Fruit fly (Drosophila melanogaster) whole organism, embryonic: ENCODE measurements around the gene CG18171.

Experiments
- Abd-B ChIP-seq: fragments of 200-800 bp; sonication (Bioruptor generic); optimal IDR thresholded peaks from 2 replicates; lab custom pipeline; 2018; ENCODE audit warnings: missing biosample characterization, mild to moderate bottlenecking, missing genetic modification characterization, moderate library complexity
- Adf1 ChIP-seq: fragments of 200-800 bp; sonication (Bioruptor generic); IDR thresholded peaks from 2 replicates; pipeline ENCODE4 v1.3.6; 2022; ENCODE audit warnings: missing biosample characterization, missing genetic modification characterization
- Asciz ChIP-seq: fragments of 200-800 bp; sonication (Bioruptor generic); optimal IDR thresholded peaks from 2 replicates; lab custom pipeline; 2017; ENCODE audit warnings: missing biosample characterization, mild to moderate bottlenecking, missing genetic modification characterization, missing genetic modification reagents
- Atf6 ChIP-seq: fragments of 200-800 bp; sonication (Bioruptor generic); IDR thresholded peaks from 2 replicates; pipeline ENCODE4 v1.3.6; 2022; ENCODE audit warnings: missing biosample characterization, missing genetic modification characterization
- Awh ChIP-seq: fragments of 200-800 bp; sonication (Bioruptor generic); IDR thresholded peaks from 2 replicates; pipeline ENCODE4, ENCODE4 v1.3.6; 2022; ENCODE audit warnings: missing biosample characterization, missing genetic modification characterization
- CG10654 ChIP-seq: fragments of 200-800 bp; sonication (Bioruptor generic); optimal IDR thresholded peaks from 2 replicates; lab custom pipeline; 2016; ENCODE audit warnings: missing biosample characterization, missing genetic modification characterization
- CG11247 ChIP-seq: fragments of 200-800 bp; sonication (Bioruptor generic); IDR thresholded peaks from 2 replicates; pipeline ENCODE4 v1.3.6; 2022; ENCODE audit warnings: missing biosample characterization, missing genetic modification characterization
- CG15073 ChIP-seq: fragments of 200-800 bp; sonication (Bioruptor generic); optimal IDR thresholded peaks from 2 replicates; lab custom pipeline; 2016; ENCODE audit warnings: missing biosample characterization, missing genetic modification characterization
- CG1647 ChIP-seq: fragments of 200-800 bp; sonication (Bioruptor generic); optimal IDR thresholded peaks from 3 replicates; lab custom pipeline; 2016; ENCODE audit warnings: missing biosample characterization, missing genetic modification characterization
- CG16815 ChIP-seq: fragments of 200-800 bp; sonication (Bioruptor generic); optimal IDR thresholded peaks from 3 replicates; lab custom pipeline; 2017; ENCODE audit warnings: missing biosample characterization, mild to moderate bottlenecking, missing genetic modification characterization
- CG17612 ChIP-seq: fragments of 200-800 bp; sonication (Bioruptor generic); IDR thresholded peaks from 2 replicates; pipeline ENCODE4 v1.3.6; 2022; ENCODE audit warnings: missing biosample characterization, missing genetic modification characterization
- CG2116 ChIP-seq: fragments of 200-800 bp; sonication (Bioruptor generic); optimal IDR thresholded peaks from 3 replicates; lab custom pipeline; 2018; ENCODE audit warnings: missing biosample characterization, mild to moderate bottlenecking, missing genetic modification characterization
- CG2712 ChIP-seq: fragments of 200-800 bp; optimal IDR thresholded peaks from 3 replicates; lab custom pipeline; 2019; ENCODE audit warnings: missing biosample characterization, mild to moderate bottlenecking, missing genetic modification characterization, moderate library complexity
- CG30431 ChIP-seq: fragments of 200-800 bp; sonication (Bioruptor generic); optimal IDR thresholded peaks from 2 replicates; lab custom pipeline; 2017; ENCODE audit warnings: missing biosample characterization, missing genetic modification characterization
- CG31365 ChIP-seq: fragments of 200-800 bp; sonication (Bioruptor generic); optimal IDR thresholded peaks from 2 replicates; lab custom pipeline; 2018; ENCODE audit warnings: missing biosample characterization, mild to moderate bottlenecking, missing genetic modification characterization
- CG34376 ChIP-seq: fragments of 200-800 bp; sonication (Bioruptor generic); optimal IDR thresholded peaks from 2 replicates; lab custom pipeline; 2018; ENCODE audit warnings: missing biosample characterization, mild to moderate bottlenecking, missing genetic modification characterization
- CG4404 ChIP-seq: fragments of 200-800 bp; sonication (Bioruptor generic); IDR thresholded peaks from 2 replicates; pipeline ENCODE4 v1.3.6; 2022; ENCODE audit warnings: missing biosample characterization, missing genetic modification characterization
- CG4820 ChIP-seq: fragments of 200-800 bp; sonication (Bioruptor generic); optimal IDR thresholded peaks from 3 replicates; lab custom pipeline; 2016; ENCODE audit warnings: missing biosample characterization, missing genetic modification characterization
- CG8359 ChIP-seq: fragments of 200-800 bp; sonication (Bioruptor generic); optimal IDR thresholded peaks from 2 replicates; lab custom pipeline; 2017; ENCODE audit warnings: missing biosample characterization, mild to moderate bottlenecking, missing genetic modification characterization, borderline replicate concordance
- CTCF ChIP-seq: fragments of 200-800 bp; sonication (Bioruptor generic); optimal IDR thresholded peaks from 2 replicates; lab custom pipeline; 2017; ENCODE audit warnings: missing biosample characterization, mild to moderate bottlenecking, missing genetic modification characterization, moderate library complexity
- Doc3 ChIP-seq: fragments of 200-800 bp; sonication (Bioruptor generic); IDR thresholded peaks from 3 replicates; pipeline ENCODE4 v1.3.6; 2022; ENCODE audit warnings: missing biosample characterization, missing genetic modification characterization; ENCODE audit not compliant: partially characterized antibody
- Elba2 ChIP-seq: fragments of 200-800 bp; sonication (Bioruptor generic); optimal IDR thresholded peaks from 3 replicates; lab custom pipeline; 2016; ENCODE audit warnings: missing biosample characterization, missing genetic modification characterization
- Hmx ChIP-seq: fragments of 200-800 bp; sonication (Bioruptor generic); optimal IDR thresholded peaks from 2 replicates; lab custom pipeline; 2016; ENCODE audit warnings: missing biosample characterization, missing genetic modification characterization
- Hr39 ChIP-seq: fragments of >200 bp; optimal IDR thresholded peaks from 2 replicates; lab custom pipeline; 2017
- Lpt ChIP-seq: fragments of >200 bp; optimal IDR thresholded peaks from 2 replicates; lab custom pipeline; 2018; ENCODE audit warnings: missing biosample characterization, missing genetic modification characterization
- Oaz ChIP-seq: fragments of 200-800 bp; sonication (Bioruptor generic); IDR thresholded peaks from 2 replicates; pipeline ENCODE4 v1.3.6; 2022; ENCODE audit warnings: missing biosample characterization, missing genetic modification characterization
- Ptx1 ChIP-seq: fragments of 200-800 bp; sonication (Bioruptor generic); IDR thresholded peaks from 2 replicates; pipeline ENCODE4 v1.3.6; 2022; ENCODE audit warnings: missing biosample characterization, missing genetic modification characterization
- Rx ChIP-seq: fragments of 200-800 bp; sonication (Bioruptor generic); IDR thresholded peaks from 2 replicates; pipeline ENCODE4 v1.3.6; 2022; ENCODE audit warnings: missing biosample characterization, missing genetic modification characterization
- Sox100B ChIP-seq: fragments of 200-800 bp; sonication (Bioruptor generic); optimal IDR thresholded peaks from 3 replicates; lab custom pipeline; 2018; ENCODE audit warnings: missing biosample characterization, mild to moderate bottlenecking, missing genetic modification characterization
- Sry-β ChIP-seq: fragments of 200-800 bp; sonication (Bioruptor generic); optimal IDR thresholded peaks from 2 replicates; lab custom pipeline; 2018; ENCODE audit warnings: missing biosample characterization, mild to moderate bottlenecking, missing genetic modification characterization, moderate library complexity
- Xrp1 ChIP-seq: fragments of 200-800 bp; sonication (Bioruptor generic); IDR thresholded peaks from 2 replicates; pipeline ENCODE4 v1.3.6; 2022; ENCODE audit warnings: missing biosample characterization, missing genetic modification characterization
- ac ChIP-seq: fragments of 200-800 bp; sonication (Bioruptor generic); optimal IDR thresholded peaks from 3 replicates; lab custom pipeline; 2017; ENCODE audit warnings: missing biosample characterization, mild to moderate bottlenecking, missing genetic modification characterization
- ash1 ChIP-seq: fragments of 200-800 bp; sonication (Bioruptor generic); optimal IDR thresholded peaks from 2 replicates; lab custom pipeline; 2018; ENCODE audit warnings: missing biosample characterization, mild to moderate bottlenecking, missing genetic modification characterization
- ato ChIP-seq: fragments of 200-800 bp; sonication (Bioruptor generic); IDR thresholded peaks from 2 replicates; pipeline ENCODE4 v1.3.6; 2022; ENCODE audit warnings: missing biosample characterization, missing genetic modification characterization; ENCODE audit not compliant: partially characterized antibody
- bbx ChIP-seq: fragments of 200-800 bp; sonication (Bioruptor generic); IDR thresholded peaks from 2 replicates; pipeline ENCODE4 v1.3.6; 2022; ENCODE audit warnings: missing biosample characterization, missing genetic modification characterization; ENCODE audit not compliant: partially characterized antibody
- bowl ChIP-seq: fragments of 200-800 bp; sonication (Bioruptor generic); IDR thresholded peaks from 2 replicates; pipeline ENCODE4 v1.3.6; 2022; ENCODE audit warnings: missing biosample characterization, missing genetic modification characterization
- dpn ChIP-seq, 2 experiments: fragments of 200-800 bp; sonication (Bioruptor generic); optimal IDR thresholded peaks; 3 replicates each; lab custom pipeline; 2016; ENCODE audit warnings: missing biosample characterization in 2 of 2, missing genetic modification characterization in 2 of 2
- exex ChIP-seq: fragments of 200-800 bp; sonication (Bioruptor generic); optimal IDR thresholded peaks from 4 replicates; lab custom pipeline; 2018; ENCODE audit warnings: missing biosample characterization, mild to moderate bottlenecking, missing genetic modification characterization, moderate library complexity
- gem ChIP-seq: fragments of 200-800 bp; sonication (Bioruptor generic); optimal IDR thresholded peaks from 2 replicates; lab custom pipeline; 2019; ENCODE audit warnings: missing biosample characterization, mild to moderate bottlenecking, missing genetic modification characterization, moderate library complexity
- grau ChIP-seq: fragments of 200-800 bp; optimal IDR thresholded peaks from 3 replicates; lab custom pipeline; 2019; ENCODE audit warnings: missing biosample characterization, mild to moderate bottlenecking, missing genetic modification characterization, moderate library complexity
- klu ChIP-seq: fragments of 200-800 bp; sonication (Bioruptor generic); IDR thresholded peaks from 2 replicates; pipeline ENCODE4 v1.3.6; 2022; ENCODE audit warnings: missing biosample characterization, missing genetic modification characterization
- lab ChIP-seq: fragments of 200-800 bp; sonication (Bioruptor generic); optimal IDR thresholded peaks from 3 replicates; lab custom pipeline; 2017; ENCODE audit warnings: missing biosample characterization, missing genetic modification characterization, mild to moderate bottlenecking, moderate library complexity, missing genetic modification reagents
- lmd ChIP-seq: fragments of 200-800 bp; sonication (Bioruptor generic); IDR thresholded peaks from 2 replicates; pipeline ENCODE4 v1.3.6; 2022; ENCODE audit warnings: missing biosample characterization, missing genetic modification characterization
- nerfin-2 ChIP-seq: fragments of 200-800 bp; sonication (Bioruptor generic); IDR thresholded peaks from 2 replicates; pipeline ENCODE4 v1.3.6; 2022; ENCODE audit warnings: missing biosample characterization, missing genetic modification characterization; ENCODE audit not compliant: partially characterized antibody
- nmo ChIP-seq: fragments of 200-800 bp; sonication (Bioruptor generic); optimal IDR thresholded peaks from 2 replicates; lab custom pipeline; 2018; ENCODE audit warnings: missing biosample characterization, mild to moderate bottlenecking, missing genetic modification characterization, moderate library complexity
- odd ChIP-seq: fragments of 200-800 bp; sonication (Bioruptor generic); optimal IDR thresholded peaks from 2 replicates; lab custom pipeline; 2017; ENCODE audit warnings: missing biosample characterization, mild to moderate bottlenecking, missing genetic modification characterization
- phol ChIP-seq: fragments of 200-800 bp; sonication (Bioruptor generic); optimal IDR thresholded peaks from 3 replicates; lab custom pipeline; 2018; ENCODE audit warnings: missing biosample characterization, mild to moderate bottlenecking, missing genetic modification characterization, moderate library complexity
- ranshi ChIP-seq: fragments of 200-800 bp; sonication (Bioruptor generic); IDR thresholded peaks from 2 replicates; pipeline ENCODE4 v1.3.6; 2022; ENCODE audit warnings: missing biosample characterization, missing genetic modification characterization
- salm ChIP-seq: fragments of 200-800 bp; sonication (Bioruptor generic); optimal IDR thresholded peaks from 2 replicates; lab custom pipeline; 2018; ENCODE audit warnings: missing biosample characterization, mild to moderate bottlenecking, missing genetic modification characterization
- sd ChIP-seq: fragments of 200-800 bp; sonication (Bioruptor generic); optimal IDR thresholded peaks from 3 replicates; lab custom pipeline; 2018; ENCODE audit warnings: missing biosample characterization, mild to moderate bottlenecking, missing genetic modification characterization, moderate library complexity
- sens ChIP-seq: fragments of 200-800 bp; sonication (Bioruptor generic); peaks from one replicate; lab custom pipeline; 2016; ENCODE audit warnings: missing biosample characterization, missing genetic modification characterization
- tio ChIP-seq: fragments of 200-800 bp; sonication (Bioruptor generic); optimal IDR thresholded peaks from 2 replicates; lab custom pipeline; 2017; ENCODE audit warnings: missing biosample characterization, missing genetic modification characterization, inconsistent platforms
- wor ChIP-seq: fragments of 200-800 bp; sonication (Bioruptor generic); IDR thresholded peaks from 2 replicates; pipeline ENCODE4 v1.3.6; 2022; ENCODE audit warnings: missing biosample characterization, missing genetic modification characterization

CG18171 gene

dm6 chr3L:1741107-1741506 lies 18.2 kb upstream of the CG18171 start (continued):
- TF ChIP-seq Hmx (GFP tag; lab: Kevin White, UChicago) (no peak), CG30431 (GFP tag; lab: Kevin White, UChicago) (no peak), klu (GFP tag; lab: Robert Waterston, UW) (no peak), ac (no peak), CG17612 (GFP tag; lab: Robert Waterston, UW) (no peak), Adf1 (GFP tag; lab: Robert Waterston, UW) (no peak), odd (GFP tag; lab: Kevin White, UChicago) (no peak), CG4404 (GFP tag; lab: Robert Waterston, UW) (no peak), nerfin-2 (no peak), sens (peak; percentile 53), grau (tag; lab: Kevin White, UChicago) (peak; percentile 9), ranshi (no peak), lab (GFP tag; lab: Kevin White, UChicago) (no peak), Atf6 (no peak), lmd (GFP tag; lab: Robert Waterston, UW) (peak; percentile 18; the same call in 1 of the 2 replicates), CG34376 (GFP tag; lab: Kevin White, UChicago) (no peak), Doc3 (GFP tag; lab: Robert Waterston, UW) (no peak), tio (GFP tag; lab: Kevin White, UChicago) (no peak), gem (peak; percentile 47), CG10654 (GFP tag; lab: Kevin White, UChicago) (no peak), CG15073 (no peak), CG16815 (GFP tag; lab: Kevin White, UChicago) (no peak), salm (no peak), Awh (GFP tag; lab: Robert Waterston, UW) (no peak), phol (tag; lab: Kevin White, UChicago) (peak; percentile 24), bowl (GFP tag; lab: Robert Waterston, UW) (no peak), CG31365 (tag; lab: Kevin White, UChicago) (no peak), Oaz (GFP tag; lab: Robert Waterston, UW) (no peak), exex (tag; lab: Kevin White, UChicago) (no peak), wor (GFP tag; lab: Robert Waterston, UW) (no peak), Asciz (GFP tag; lab: Kevin White, UChicago) (no peak), nmo (GFP tag; lab: Kevin White, UChicago) (peak; percentile 18), Sox100B (GFP tag; lab: Kevin White, UChicago) (peak; percentile 36), Sry-β (GFP tag; lab: Kevin White, UChicago) (no peak), CG11247 (GFP tag; lab: Robert Waterston, UW) (no peak), Lpt (GFP tag; lab: Kevin White, UChicago) (no peak), Elba2 (GFP tag; lab: Kevin White, UChicago) (no peak), Ptx1 (GFP tag; lab: Robert Waterston, UW) (peak; percentile 34; the same call in 1 of the 2 replicates), Xrp1 (0 out of 2 replicates have a peak, but pooled peaks have one; percentile 10), sd (no peak), Rx (GFP tag; lab: Robert Waterston, UW) (no peak), bbx (no peak), CG2712 (tag; lab: Kevin White, UChicago) (no peak), CTCF (GFP tag; lab: Kevin White, UChicago) (no peak), Abd-B (GFP tag; lab: Kevin White, UChicago) (no peak), ash1 (GFP tag; lab: Kevin White, UChicago) (no peak), Hr39 (lab: Kevin White, UChicago) (no peak), CG2116 (GFP tag; lab: Kevin White, UChicago) (no peak), ato (GFP tag; lab: Robert Waterston, UW) (no peak), CG8359 (GFP tag; lab: Kevin White, UChicago) (no peak), CG1647 (GFP tag; lab: Kevin White, UChicago) (no peak), CG4820 (GFP tag; lab: Kevin White, UChicago) (no peak), dpn (GFP tag; optimal IDR thresholded peaks at IDR 0.05; lab: Kevin White, UChicago) (peak in 1 of 2 experiments; percentile 20)
